Fruit fly (Drosophila melanogaster): ENCODE data around the gene Fancm.
A peak's percentile ranks its signal among the peaks of the same experiment; 100 is the strongest.

Gene Fancm

DNA sequence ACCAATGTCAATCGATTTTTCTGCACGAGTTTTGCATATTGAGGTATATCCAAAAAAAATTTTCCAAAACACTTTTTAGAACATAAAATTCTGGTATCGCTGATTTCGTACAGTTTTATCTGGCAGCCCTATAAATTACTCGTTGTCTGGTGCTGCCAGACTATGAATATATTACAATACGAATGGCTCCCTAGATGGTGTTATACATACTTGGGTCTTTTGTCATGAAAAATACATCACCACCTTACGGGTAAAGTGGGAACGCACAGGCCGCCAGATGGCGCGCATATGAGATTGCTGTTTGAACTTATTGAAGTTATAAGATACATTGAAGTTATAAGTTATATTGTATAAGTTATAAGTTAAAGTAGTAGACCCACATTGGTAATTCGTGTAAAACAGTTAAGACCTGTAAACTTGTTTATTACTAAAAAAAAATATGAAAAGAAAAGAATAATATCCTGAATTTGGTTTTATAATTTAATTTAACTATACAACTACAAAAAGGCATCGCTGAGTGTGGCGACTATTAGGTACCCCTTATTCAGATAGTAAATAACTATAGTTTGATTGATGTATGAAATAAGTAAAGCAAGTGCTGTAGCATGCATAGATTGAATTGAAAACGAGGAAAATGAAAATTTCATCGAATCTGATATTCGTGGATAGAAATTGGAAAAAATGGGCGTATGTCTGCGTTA is 5.7 kb downstream of the Fancm start (continued):
- TF ChIP-seq dimm (GFP tag; IDR thresholded peaks at IDR 0.05) (no peak), Xbp1 (GFP tag; optimal IDR thresholded peaks at IDR 0.05) (peak; percentile 83), CG1832 (GFP tag; optimal IDR thresholded peaks at IDR 0.05) (no peak), ase (GFP tag; IDR thresholded peaks at IDR 0.05) (peak; percentile 77), psq (GFP tag; optimal IDR thresholded peaks at IDR 0.05) (peak; percentile 4), hbn (GFP tag; IDR thresholded peaks at IDR 0.05; ENCODE audit: partially characterized antibody) (peak; percentile 34; the same call in 1 of the 2 replicates), Dip2 (GFP tag; IDR thresholded peaks at IDR 0.05) (no peak), jing (GFP tag; optimal IDR thresholded peaks at IDR 0.05) (no peak), dmrt11E (tag; optimal IDR thresholded peaks at IDR 0.05) (peak; percentile 10), CG3163 (GFP tag; optimal IDR thresholded peaks at IDR 0.05) (peak; percentile 38), CG2116 (GFP tag; optimal IDR thresholded peaks at IDR 0.05) (peak; percentile 66), az2 (GFP tag; optimal IDR thresholded peaks at IDR 0.05) (peak; percentile 78), Neu2 (GFP tag; optimal IDR thresholded peaks at IDR 0.05; ENCODE audit: borderline replicate concordance) (no peak), ssp (GFP tag; IDR thresholded peaks at IDR 0.05) (peak; percentile 42; the same call in 1 of the 2 replicates), HLH3B (GFP tag; IDR thresholded peaks at IDR 0.05) (peak; percentile 66), CG6254 (GFP tag; optimal IDR thresholded peaks at IDR 0.05) (no peak), sim (GFP tag; IDR thresholded peaks at IDR 0.05) (no peak), pan (optimal IDR thresholded peaks at IDR 0.05) (no peak), pan (GFP tag; optimal IDR thresholded peaks at IDR 0.05 in 1 of 2, IDR thresholded peaks at IDR 0.05 in 1 of 2) (peak in 1 of 2 experiments; percentile 67), Aef1 (GFP tag; IDR thresholded peaks at IDR 0.05) (no peak; the same call in 2 of the 3 replicates), CG4820 (GFP tag; optimal IDR thresholded peaks at IDR 0.05) (peak; percentile 28), CG1529 (GFP tag; optimal IDR thresholded peaks at IDR 0.05) (no peak), cato (GFP tag; optimal IDR thresholded peaks at IDR 0.05; ENCODE audit: borderline replicate concordance) (peak; percentile 3), CG8290 (GFP tag; optimal IDR thresholded peaks at IDR 0.05) (peak; percentile 76), CG8290 (tag; optimal IDR thresholded peaks at IDR 0.05) (no peak), B-H1 (GFP tag; IDR thresholded peaks at IDR 0.05) (peak; percentile 48; the same call in 2 of the 3 replicates), bsh (GFP tag; optimal IDR thresholded peaks at IDR 0.05) (peak in 1 of 2 experiments; percentile 58), Med (GFP tag) (peak; percentile 94), emc (GFP tag; optimal IDR thresholded peaks at IDR 0.05) (peak; percentile 37), Drgx (GFP tag; IDR thresholded peaks at IDR 0.05) (no peak), HmgD (GFP tag; optimal IDR thresholded peaks at IDR 0.05) (peak; percentile 65), Sry-β (GFP tag; optimal IDR thresholded peaks at IDR 0.05) (no peak), kni (GFP tag; optimal IDR thresholded peaks at IDR 0.05) (peak; percentile 17), ac (GFP tag; optimal IDR thresholded peaks at IDR 0.05) (no peak), CG32767 (GFP tag; IDR thresholded peaks at IDR 0.05) (no peak), HLHmδ (GFP tag; optimal IDR thresholded peaks at IDR 0.05) (no peak), CG3847 (GFP tag; IDR thresholded peaks at IDR 0.05) (peak; percentile 92), chinmo (GFP tag; IDR thresholded peaks at IDR 0.05; ENCODE audit: partially characterized antibody) (no peak), Elba2 (GFP tag; optimal IDR thresholded peaks at IDR 0.05) (peak; percentile 41), CG4404 (GFP tag; IDR thresholded peaks at IDR 0.05) (peak; percentile 26), Mes4 (GFP tag; optimal IDR thresholded peaks at IDR 0.05) (peak; percentile 34), H15 (GFP tag; IDR thresholded peaks at IDR 0.05) (peak; percentile 72; the same call in 2 of the 3 replicates), CG9437 (GFP tag; optimal IDR thresholded peaks at IDR 0.05) (no peak), sd (tag; optimal IDR thresholded peaks at IDR 0.05) (no peak), Hand (GFP tag; optimal IDR thresholded peaks at IDR 0.05) (no peak), CG4360 (GFP tag; IDR thresholded peaks at IDR 0.05) (no peak), Eip74EF (GFP tag; optimal IDR thresholded peaks at IDR 0.05) (no peak), grau (tag; optimal IDR thresholded peaks at IDR 0.05) (peak; percentile 63), Ravus (GFP tag; IDR thresholded peaks at IDR 0.05) (no peak), CG1233 (GFP tag; optimal IDR thresholded peaks at IDR 0.05) (peak; percentile 62)

Measured in whole organism, embryonic.